Fruit fly (Drosophila melanogaster): ENCODE data around the gene ppk31.
A peak's percentile ranks its signal among the peaks of the same experiment; 100 is the strongest.

dm6 chr3R:27151516-27151823, 11.5 kb upstream of the ppk31 start, which contains the start of gene Men-b:
- no peak for TF ChIP-seq CG10565 (GFP tag; optimal IDR thresholded peaks at IDR 0.05)
- no peak for TF ChIP-seq gcm2 (GFP tag; optimal IDR thresholded peaks at IDR 0.05)
- TF ChIP-seq CG9437 (GFP tag; optimal IDR thresholded peaks at IDR 0.05): no peak
- TF ChIP-seq lbe (GFP tag; optimal IDR thresholded peaks at IDR 0.05): no peak
- no peak for TF ChIP-seq ttk (GFP tag; IDR thresholded peaks at IDR 0.05)
- TF ChIP-seq sna (GFP tag; IDR thresholded peaks at IDR 0.05; ENCODE audit: partially characterized antibody): peak; percentile 38; the same call in 1 of the 2 replicates
- no peak for TF ChIP-seq fu2 (GFP tag; optimal IDR thresholded peaks at IDR 0.05)
- TF ChIP-seq br (optimal IDR thresholded peaks at IDR 0.05): no peak
- no peak for TF ChIP-seq sqz (GFP tag; optimal IDR thresholded peaks at IDR 0.05)
- no peak for TF ChIP-seq Sox102F (GFP tag; optimal IDR thresholded peaks at IDR 0.05)
